Worm (Caenorhabditis elegans) whole organism, young adult: ENCODE measurements around the gene T24D8.6.

Source experiments
- C17E4.6 ChIP-seq: fragments of 200-800 bp; sonication (Bioruptor generic); IDR thresholded peaks from 2 replicates; pipeline ENCODE4 v1.3.6; 2022; ENCODE audit warnings: missing genetic modification reagents, missing genetic modification characterization, missing compliant biosample characterization
- attf-6 ChIP-seq: fragments of 200-800 bp; sonication (Bioruptor generic); IDR thresholded peaks from 2 replicates; pipeline ENCODE4 v1.3.6; 2022; ENCODE audit warnings: missing genetic modification reagents, missing genetic modification characterization, missing compliant biosample characterization
- cebp-1 ChIP-seq, 2 experiments: fragments of 200-800 bp in 1 of 2; sonication (Bioruptor generic) in 1 of 2; sonication (generic microtip) in 1 of 2; IDR thresholded peaks in 1 of 2; optimal IDR thresholded peaks in 1 of 2; 2 replicates each; pipeline versions ENCODE4 v1.3.6 to Lab custom; 2017 to 2022; ENCODE audit warnings: missing compliant biosample characterization in 2 of 2, missing genetic modification characterization in 2 of 2, mild to moderate bottlenecking in 1 of 2, missing genetic modification reagents in 1 of 2, moderate library complexity in 1 of 2
- ceh-27 ChIP-seq: fragments of 200-800 bp; sonication (Bioruptor generic); optimal IDR thresholded peaks from 2 replicates; lab custom pipeline; 2018; ENCODE audit warnings: mild to moderate bottlenecking, missing genetic modification characterization, moderate library complexity, missing compliant biosample characterization
- dpl-1 ChIP-seq: fragments of 150-350 bp; optimal IDR thresholded peaks from 2 replicates; lab custom pipeline; 2014; ENCODE audit warnings: missing biosample characterization, missing genetic modification reagents, missing genetic modification characterization
- hmg-1.2 ChIP-seq: fragments of 200-800 bp; sonication (Bioruptor generic); IDR thresholded peaks from 2 replicates; pipeline ENCODE4 v1.3.6; 2022; ENCODE audit warnings: missing genetic modification reagents, missing genetic modification characterization, missing compliant biosample characterization
- hmg-20 ChIP-seq: fragments of 200-800 bp; sonication (Bioruptor generic); IDR thresholded peaks from 2 replicates; pipeline ENCODE4 v1.3.6; 2022; ENCODE audit warnings: missing genetic modification reagents, missing genetic modification characterization, missing compliant biosample characterization
- hsf-1 ChIP-seq: fragments of 200-800 bp; sonication (Bioruptor generic); IDR thresholded peaks from 2 replicates; pipeline ENCODE4 v1.3.6; 2022; ENCODE audit warnings: missing genetic modification reagents, missing genetic modification characterization, missing compliant biosample characterization
- let-526 ChIP-seq: fragments of 200-800 bp; sonication (Bioruptor generic); IDR thresholded peaks from 2 replicates; pipeline ENCODE4 v1.3.6; 2022; ENCODE audit warnings: missing genetic modification reagents, missing genetic modification characterization, missing compliant biosample characterization
- mel-28 ChIP-seq: sonication (generic microtip); optimal IDR thresholded peaks from 2 replicates; lab custom pipeline; 2016; ENCODE audit warnings: borderline replicate concordance, mild to moderate bottlenecking, missing genetic modification characterization, missing compliant biosample characterization
- nhr-80 ChIP-seq: sonication (generic microtip); optimal IDR thresholded peaks from 2 replicates; lab custom pipeline; 2016; ENCODE audit warnings: missing genetic modification characterization, missing compliant biosample characterization
- rpc-1 ChIP-seq, 2 experiments: fragments of 150-350 bp in 1 of 2; sonication (generic microtip) in 1 of 2; optimal IDR thresholded peaks; 2 replicates each; lab custom pipeline; 2014 to 2018; ENCODE audit warnings: missing biosample characterization in 1 of 2, missing genetic modification characterization in 1 of 2, missing genetic modification reagents in 1 of 2, missing genotype in 1 of 2
- zfh-2 ChIP-seq: fragments of 200-800 bp; sonication (Bioruptor generic); conservative IDR thresholded peaks from 2 replicates; pipeline ENCODE4 v1.3.6; 2022; ENCODE audit warnings: missing genetic modification reagents, missing genetic modification characterization, missing compliant biosample characterization
- ztf-28 ChIP-seq: fragments of 200-800 bp; sonication (Bioruptor generic); IDR thresholded peaks from 2 replicates; pipeline ENCODE4 v1.3.6; 2022; ENCODE audit warnings: missing genetic modification reagents, missing genetic modification characterization, missing compliant biosample characterization

Gene T24D8.6

DNA sequence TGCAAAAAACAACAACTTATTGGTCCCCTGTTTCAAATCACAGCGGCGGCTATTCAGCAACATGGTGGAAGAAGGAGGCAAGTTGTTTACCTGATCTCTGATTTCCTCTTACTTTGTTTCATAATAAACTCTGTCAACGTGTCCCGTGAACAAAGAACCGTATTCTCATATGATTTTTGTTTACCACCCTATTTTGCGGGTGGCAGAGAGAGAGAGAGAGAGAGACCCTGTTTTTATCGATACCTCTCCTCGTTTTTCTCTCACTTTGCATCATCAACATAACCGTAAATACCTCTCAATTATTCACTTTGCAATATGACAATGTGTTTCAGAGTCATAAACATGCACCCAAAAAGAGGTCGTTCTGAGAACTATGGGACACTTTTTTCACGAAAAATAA lies 48.3 kb downstream of the T24D8.6 start:
- TF ChIP-seq let-526 (GFP tag; lab: Robert Waterston, UW) (no peak), cebp-1 (GFP tag; IDR thresholded peaks at IDR 0.05; lab: Robert Waterston, UW) (no peak), cebp-1 (tag; optimal IDR thresholded peaks at IDR 0.05; lab: Kevin White, UChicago) (peak; percentile 64)

- TF ChIP-seq zfh-2 (GFP tag; lab: Robert Waterston, UW) (peak; percentile 76), ztf-28 (GFP tag; lab: Robert Waterston, UW) (0 out of 2 replicates have a peak, but pooled peaks have one; percentile 20), mel-28 (tag; lab: Kevin White, UChicago) (no peak), hmg-20 (GFP tag; lab: Robert Waterston, UW) (no peak), ceh-27 (GFP tag; lab: Kevin White, UChicago) (no peak)
Observed at ce11 chrX:2316859-2317258, 48.9 kb downstream of the T24D8.6 start.

DNA sequence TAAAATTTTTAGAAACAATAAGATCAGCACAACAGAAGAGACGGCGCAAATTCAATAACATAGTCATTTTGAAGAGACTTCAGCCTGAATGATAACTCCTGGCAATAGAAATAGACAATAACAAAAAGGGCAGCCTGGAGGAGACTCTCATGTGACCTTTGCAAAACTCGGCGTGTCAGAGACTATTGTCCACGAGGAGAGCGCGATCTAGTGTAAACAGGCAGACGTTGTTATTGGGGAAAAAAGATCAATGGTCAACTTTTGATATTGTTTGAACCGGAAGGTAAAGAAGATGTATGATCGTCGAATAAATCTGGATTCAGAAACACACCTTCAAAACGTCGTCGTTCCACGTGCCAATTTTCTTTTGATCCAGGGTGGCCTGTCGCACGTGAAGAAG lies 49.6 kb downstream of the T24D8.6 start:
- TF ChIP-seq nhr-80 (tag; lab: Kevin White, UChicago): no peak
- no peak for TF ChIP-seq rpc-1 (optimal IDR thresholded peaks at IDR 0.05; lab: Kevin White, UChicago)
- no peak for TF ChIP-seq rpc-1 (tag; optimal IDR thresholded peaks at IDR 0.05; lab: Kevin White, UChicago)
- TF ChIP-seq hmg-1.2: peak; percentile 35; the same call in 1 of the 2 replicates
- no peak for TF ChIP-seq attf-6
- 0 out of 2 replicates have a peak, but pooled peaks have one; percentile 31 for TF ChIP-seq hsf-1 (GFP tag; lab: Robert Waterston, UW)
- no peak for TF ChIP-seq dpl-1 (GFP tag; lab: Kevin White, UChicago)
- TF ChIP-seq C17E4.6 (GFP tag; lab: Robert Waterston, UW): no peak
